Worm (Caenorhabditis elegans) whole organism, L4 larva: Measurements from ENCODE around the gene set-11.

Source experiments
- duxl-1 ChIP-seq: sonication (generic microtip); optimal IDR thresholded peaks from 2 replicates; lab custom pipeline; 2016; ENCODE audit warnings: mild to moderate bottlenecking, missing genetic modification characterization, moderate library complexity, missing compliant biosample characterization; ENCODE audit not compliant: poor library complexity
- lsy-2 ChIP-seq, 2 experiments: fragments of 150-350 bp in 1 of 2; sonication (generic microtip) in 1 of 2; optimal IDR thresholded peaks; 2 replicates each; lab custom pipeline; 2014 to 2017; ENCODE audit warnings: missing biosample characterization in 2 of 2, missing genetic modification characterization in 2 of 2
- nhr-76 ChIP-seq: fragments of 150-350 bp; optimal IDR thresholded peaks from 2 replicates; lab custom pipeline; 2014; ENCODE audit warnings: missing biosample characterization, missing genetic modification characterization
- nhr-77 ChIP-seq: fragments of 150-350 bp; optimal IDR thresholded peaks from 2 replicates; lab custom pipeline; 2014; ENCODE audit warnings: missing biosample characterization, missing genetic modification characterization
- pha-4 ChIP-seq, 2 experiments: fragments of 150-350 bp in 1 of 2; fragments of 200-800 bp in 1 of 2; sonication (Bioruptor generic) in 1 of 2; IDR thresholded peaks in 1 of 2; optimal IDR thresholded peaks in 1 of 2; 2 replicates each; pipeline versions ENCODE4 v1.3.6 to Lab custom; 2014 to 2022; ENCODE audit warnings: missing genetic modification characterization in 2 of 2, missing genetic modification reagents in 2 of 2, missing biosample characterization in 1 of 2, missing compliant biosample characterization in 1 of 2
- spr-3 ChIP-seq: fragments of 200-800 bp; sonication (Bioruptor generic); optimal IDR thresholded peaks from 2 replicates; lab custom pipeline; 2018; ENCODE audit warnings: mild to moderate bottlenecking, missing genetic modification characterization, missing compliant biosample characterization
- ztf-7 ChIP-seq: fragments of 150-350 bp; optimal IDR thresholded peaks from 2 replicates; lab custom pipeline; 2014; ENCODE audit warnings: missing biosample characterization, missing genetic modification characterization

DNA sequence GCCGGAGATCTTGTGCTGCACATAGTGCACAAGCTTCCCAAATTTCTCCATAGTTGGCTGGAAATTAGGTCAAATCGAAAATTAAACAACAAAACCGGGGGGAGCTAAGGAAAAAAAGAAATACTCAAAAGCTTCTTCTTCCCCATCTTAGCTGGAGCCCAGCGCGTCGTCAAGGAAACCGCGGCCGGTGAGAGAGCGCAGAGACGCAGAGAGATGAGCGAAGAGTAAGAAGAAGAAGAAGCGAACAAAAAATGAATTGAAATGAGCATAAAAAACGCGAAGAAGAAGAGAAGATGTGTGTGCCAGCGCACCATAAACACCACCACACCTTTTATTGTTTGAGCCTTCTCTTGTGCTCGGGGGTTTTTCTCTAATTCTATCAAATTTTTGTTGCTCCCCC is 42.8 kb upstream of the set-11 start, which contains the start of gene wdr-31:
- TF ChIP-seq spr-3 (no peak), nhr-77 (tag; lab: Kevin White, UChicago) (no peak), lsy-2 (tag; optimal IDR thresholded peaks at IDR 0.05; lab: Kevin White, UChicago) (no peak), duxl-1 (tag; lab: Kevin White, UChicago) (no peak), ztf-7 (tag; lab: Kevin White, UChicago) (no peak), nhr-76 (tag; lab: Kevin White, UChicago) (no peak), pha-4 (GFP tag; IDR thresholded peaks at IDR 0.05; lab: Robert Waterston, UW) (no peak), pha-4 (tag; optimal IDR thresholded peaks at IDR 0.05; lab: Kevin White, UChicago) (no peak)
